Fruit fly (Drosophila melanogaster) whole organism, adult: ENCODE data around the gene blot.

Experiments used
- CG33017 ChIP-seq: fragments of 200-800 bp; sonication (Bioruptor generic); optimal IDR thresholded peaks from 2 replicates; lab custom pipeline; 2018; ENCODE audit warnings: missing biosample characterization, mild to moderate bottlenecking, missing genetic modification characterization, moderate library complexity
- CG7045 ChIP-seq: fragments of 200-800 bp; sonication (Bioruptor generic); optimal IDR thresholded peaks from 2 replicates; lab custom pipeline; 2017; ENCODE audit warnings: missing biosample characterization, mild to moderate bottlenecking, missing genetic modification characterization
- Crg-1 ChIP-seq: fragments of 200-800 bp; sonication (Bioruptor generic); optimal IDR thresholded peaks from 2 replicates; lab custom pipeline; 2016; ENCODE audit warnings: missing biosample characterization, missing genetic modification characterization
- bab1 ChIP-seq: fragments of 200-800 bp; sonication (Bioruptor generic); optimal IDR thresholded peaks from 3 replicates; lab custom pipeline; 2019; ENCODE audit warnings: missing biosample characterization, mild to moderate bottlenecking, missing genetic modification characterization, moderate library complexity
- ovo ChIP-seq: fragments of 200-800 bp; sonication (Bioruptor generic); optimal IDR thresholded peaks from 2 replicates; lab custom pipeline; 2016; ENCODE audit warnings: missing biosample characterization, missing genetic modification characterization
- tj ChIP-seq: fragments of 200-800 bp; sonication (Bioruptor generic); optimal IDR thresholded peaks from 3 replicates; lab custom pipeline; 2017; ENCODE audit warnings: missing biosample characterization, mild to moderate bottlenecking, missing genetic modification characterization, moderate library complexity

DNA sequence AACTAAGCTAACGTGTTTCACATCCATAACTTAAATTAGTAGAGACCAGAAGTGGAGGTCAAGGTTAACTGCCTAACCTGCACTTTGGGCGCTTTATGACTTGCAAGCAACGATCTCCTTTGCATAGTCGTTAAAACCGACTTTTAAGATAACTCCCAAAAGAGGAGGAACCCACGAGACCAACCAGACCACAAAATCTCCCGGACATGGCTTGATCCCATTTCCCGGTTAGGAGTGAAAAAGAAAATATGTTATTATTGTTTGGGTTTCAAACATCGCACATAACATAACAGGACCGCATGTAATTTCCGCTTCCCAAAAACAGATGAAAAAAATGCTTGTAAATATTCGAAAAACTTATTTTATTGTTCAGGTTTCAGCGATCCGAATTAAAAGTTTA, 38.0 kb downstream of the blot start:
- TF ChIP-seq bab1 (GFP tag; lab: Kevin White, UChicago) (no peak), CG7045 (GFP tag; lab: Kevin White, UChicago) (no peak), Crg-1 (no peak), ovo (GFP tag; lab: Kevin White, UChicago) (no peak), CG33017 (tag; lab: Kevin White, UChicago) (no peak), tj (no peak)
